Fruit fly (Drosophila melanogaster) whole organism, prepupa: ENCODE results near the gene Slbp.

Experiments
- CG10631 ChIP-seq: fragments of 200-800 bp; sonication (Bioruptor generic); optimal IDR thresholded peaks from 2 replicates; lab custom pipeline; 2016; ENCODE audit warnings: missing biosample characterization, missing genetic modification characterization
- CG10669 ChIP-seq: fragments of 200-800 bp; sonication (Bioruptor generic); optimal IDR thresholded peaks from 3 replicates; lab custom pipeline; 2018; ENCODE audit warnings: missing biosample characterization, mild to moderate bottlenecking, missing genetic modification characterization, moderate library complexity
- CG11294 ChIP-seq: fragments of 200-800 bp; sonication (Bioruptor generic); IDR thresholded peaks from 2 replicates; pipeline ENCODE4 v1.3.6; 2022; ENCODE audit warnings: missing biosample characterization, missing genetic modification characterization
- CG11902 ChIP-seq: fragments of 200-800 bp; sonication (Bioruptor generic); optimal IDR thresholded peaks from 3 replicates; lab custom pipeline; 2016; ENCODE audit warnings: missing biosample characterization, missing genetic modification characterization
- CG1621 ChIP-seq: fragments of 200-800 bp; sonication (Bioruptor generic); optimal IDR thresholded peaks from 3 replicates; lab custom pipeline; 2018; ENCODE audit warnings: missing biosample characterization, mild to moderate bottlenecking, missing genetic modification characterization
- CG3032 ChIP-seq: fragments of 200-800 bp; optimal IDR thresholded peaks from 2 replicates; lab custom pipeline; 2019; ENCODE audit warnings: missing biosample characterization, mild to moderate bottlenecking, missing genetic modification characterization, moderate library complexity
- CG32006 ChIP-seq: fragments of 200-800 bp; sonication (Bioruptor generic); optimal IDR thresholded peaks from 3 replicates; lab custom pipeline; 2017; ENCODE audit warnings: missing biosample characterization, mild to moderate bottlenecking, missing genetic modification characterization
- CG3919 ChIP-seq: fragments of 200-800 bp; sonication (Bioruptor generic); optimal IDR thresholded peaks from 3 replicates; lab custom pipeline; 2016; ENCODE audit warnings: missing biosample characterization, missing genetic modification characterization
- CG6276 ChIP-seq: fragments of 200-800 bp; sonication (Bioruptor generic); optimal IDR thresholded peaks from 2 replicates; lab custom pipeline; 2017; ENCODE audit warnings: missing biosample characterization, mild to moderate bottlenecking, missing genetic modification characterization
- CG6792 ChIP-seq: fragments of 200-800 bp; sonication (Bioruptor generic); optimal IDR thresholded peaks from 3 replicates; lab custom pipeline; 2016; ENCODE audit warnings: missing biosample characterization, missing genetic modification characterization
- CG6808 ChIP-seq: fragments of 200-800 bp; sonication (Bioruptor generic); optimal IDR thresholded peaks from 3 replicates; lab custom pipeline; 2017; ENCODE audit warnings: missing biosample characterization, missing genetic modification characterization, mild to moderate bottlenecking, moderate library complexity, missing genetic modification reagents
- CG6854 ChIP-seq: fragments of 200-800 bp; sonication (Bioruptor generic); optimal IDR thresholded peaks from 2 replicates; lab custom pipeline; 2017; ENCODE audit warnings: missing biosample characterization, mild to moderate bottlenecking, missing genetic modification characterization
- CG7368 ChIP-seq: fragments of 200-800 bp; sonication (Bioruptor generic); optimal IDR thresholded peaks from 3 replicates; lab custom pipeline; 2016; ENCODE audit warnings: missing biosample characterization, missing genetic modification characterization
- CG8119 ChIP-seq: fragments of 200-800 bp; sonication (Bioruptor generic); IDR thresholded peaks from 3 replicates; pipeline ENCODE4 v1.3.6; 2022; ENCODE audit warnings: missing biosample characterization, missing genetic modification characterization
- CG8319 ChIP-seq: fragments of 200-800 bp; sonication (Bioruptor generic); optimal IDR thresholded peaks from 3 replicates; lab custom pipeline; 2016; ENCODE audit warnings: missing biosample characterization, missing genetic modification characterization
- CG8632 ChIP-seq: fragments of 200-800 bp; sonication (Bioruptor generic); optimal IDR thresholded peaks from 3 replicates; lab custom pipeline; 2016; ENCODE audit warnings: missing biosample characterization, missing genetic modification characterization
- CG9139 ChIP-seq: fragments of 200-800 bp; sonication (Bioruptor generic); optimal IDR thresholded peaks from 3 replicates; lab custom pipeline; 2017; ENCODE audit warnings: missing biosample characterization, mild to moderate bottlenecking, missing genetic modification characterization
- Eip75B ChIP-seq: fragments of 200-800 bp; sonication (Bioruptor generic); optimal IDR thresholded peaks from 3 replicates; lab custom pipeline; 2016; ENCODE audit warnings: missing biosample characterization, missing genetic modification characterization
- Eip78C ChIP-seq: fragments of 200-800 bp; sonication (Bioruptor generic); peaks from one replicate; lab custom pipeline; 2016; ENCODE audit warnings: missing biosample characterization, missing genetic modification characterization
- Ets21C ChIP-seq: fragments of 200-800 bp; sonication (Bioruptor generic); optimal IDR thresholded peaks from 3 replicates; lab custom pipeline; 2016; ENCODE audit warnings: missing biosample characterization, missing genetic modification characterization
- Gug ChIP-seq: fragments of 200-800 bp; sonication (Bioruptor generic); IDR thresholded peaks from 2 replicates; pipeline ENCODE4 v1.3.6; 2022; ENCODE audit warnings: missing biosample characterization, missing genetic modification characterization
- Met ChIP-seq: fragments of 200-800 bp; sonication (Bioruptor generic); optimal IDR thresholded peaks from 3 replicates; lab custom pipeline; 2016; ENCODE audit warnings: missing biosample characterization, missing genetic modification characterization
- Smox ChIP-seq: fragments of 200-800 bp; sonication (Bioruptor generic); optimal IDR thresholded peaks from 3 replicates; lab custom pipeline; 2016; ENCODE audit warnings: missing biosample characterization, missing genetic modification characterization
- Sox102F ChIP-seq: fragments of 200-800 bp; sonication (Bioruptor generic); optimal IDR thresholded peaks from 2 replicates; lab custom pipeline; 2016; ENCODE audit warnings: missing biosample characterization, mild to moderate bottlenecking, missing genetic modification characterization
- Sox14 ChIP-seq: fragments of 200-800 bp; sonication (Bioruptor generic); optimal IDR thresholded peaks from 3 replicates; lab custom pipeline; 2016; ENCODE audit warnings: missing biosample characterization, missing genetic modification characterization
- Sox15 ChIP-seq: fragments of 200-800 bp; sonication (Bioruptor generic); optimal IDR thresholded peaks from 3 replicates; lab custom pipeline; 2016; ENCODE audit warnings: missing biosample characterization, missing genetic modification characterization
- achi ChIP-seq: fragments of 200-800 bp; sonication (Bioruptor generic); optimal IDR thresholded peaks from 3 replicates; lab custom pipeline; 2016; ENCODE audit warnings: missing biosample characterization, missing genetic modification characterization
- cyc ChIP-seq: fragments of 200-800 bp; sonication (Bioruptor generic); optimal IDR thresholded peaks from 3 replicates; lab custom pipeline; 2016; ENCODE audit warnings: missing biosample characterization, missing genetic modification characterization
- dac ChIP-seq: fragments of 200-800 bp; sonication (Bioruptor generic); optimal IDR thresholded peaks from 2 replicates; lab custom pipeline; 2017; ENCODE audit warnings: missing biosample characterization, mild to moderate bottlenecking, missing genetic modification characterization
- dsx ChIP-seq: fragments of 200-800 bp; optimal IDR thresholded peaks from 3 replicates; lab custom pipeline; 2019; ENCODE audit warnings: missing biosample characterization, mild to moderate bottlenecking, missing genetic modification characterization, moderate library complexity; ENCODE audit not compliant: poor library complexity, severe bottlenecking
- eg ChIP-seq: fragments of 200-800 bp; sonication (Bioruptor generic); IDR thresholded peaks from 3 replicates; pipeline ENCODE4 v1.3.6; 2022; ENCODE audit warnings: missing biosample characterization, missing genetic modification characterization
- esn ChIP-seq: fragments of 200-800 bp; sonication (Bioruptor generic); optimal IDR thresholded peaks from 2 replicates; lab custom pipeline; 2016; ENCODE audit warnings: missing biosample characterization, mild to moderate bottlenecking, missing genetic modification characterization, moderate library complexity
- fd59A ChIP-seq: fragments of 200-800 bp; sonication (Bioruptor generic); optimal IDR thresholded peaks from 2 replicates; lab custom pipeline; 2017; ENCODE audit warnings: missing biosample characterization, mild to moderate bottlenecking, missing genetic modification characterization, missing genetic modification reagents
- fd85E ChIP-seq: fragments of 200-800 bp; sonication (Bioruptor generic); optimal IDR thresholded peaks from 3 replicates; lab custom pipeline; 2016; ENCODE audit warnings: missing biosample characterization, missing genetic modification characterization
- fkh ChIP-seq: fragments of 200-800 bp; sonication (Bioruptor generic); optimal IDR thresholded peaks from 3 replicates; lab custom pipeline; 2017; ENCODE audit warnings: missing biosample characterization, mild to moderate bottlenecking, missing genetic modification characterization, moderate library complexity
- lz ChIP-seq: fragments of 200-800 bp; sonication (Bioruptor generic); optimal IDR thresholded peaks from 3 replicates; lab custom pipeline; 2016; ENCODE audit warnings: missing biosample characterization, missing genetic modification characterization
- pdm3 ChIP-seq: fragments of 200-800 bp; sonication (Bioruptor generic); optimal IDR thresholded peaks from 3 replicates; lab custom pipeline; 2016; ENCODE audit warnings: missing biosample characterization, missing genetic modification characterization
- spab ChIP-seq: fragments of 200-800 bp; sonication (Bioruptor generic); optimal IDR thresholded peaks from 2 replicates; lab custom pipeline; 2017; ENCODE audit warnings: missing biosample characterization, mild to moderate bottlenecking, missing genetic modification characterization, missing genetic modification reagents
- ss ChIP-seq, 2 experiments: fragments of 200-800 bp; sonication (Bioruptor generic); optimal IDR thresholded peaks; 2 replicates in 1 of 2; 3 replicates in 1 of 2; lab custom pipeline; 2017 to 2018; ENCODE audit warnings: mild to moderate bottlenecking in 2 of 2, missing biosample characterization in 2 of 2, missing genetic modification characterization in 2 of 2, moderate library complexity in 1 of 2
- svp ChIP-seq: fragments of 200-800 bp; sonication (Bioruptor generic); peaks from one replicate; lab custom pipeline; 2016; ENCODE audit warnings: missing biosample characterization, missing genetic modification characterization
- topi ChIP-seq: fragments of 200-800 bp; sonication (Bioruptor generic); optimal IDR thresholded peaks from 3 replicates; lab custom pipeline; 2016; ENCODE audit warnings: missing biosample characterization, missing genetic modification characterization

Gene Slbp

dm6 chr3R:29138961-29139527 is 14.0 kb downstream of the Slbp start:
- TF ChIP-seq CG6276 (GFP tag; lab: Kevin White, UChicago) = no peak
- TF ChIP-seq CG11294 (GFP tag; lab: Robert Waterston, UW) = peak; percentile 28; the same call in 1 of the 2 replicates

DNA sequence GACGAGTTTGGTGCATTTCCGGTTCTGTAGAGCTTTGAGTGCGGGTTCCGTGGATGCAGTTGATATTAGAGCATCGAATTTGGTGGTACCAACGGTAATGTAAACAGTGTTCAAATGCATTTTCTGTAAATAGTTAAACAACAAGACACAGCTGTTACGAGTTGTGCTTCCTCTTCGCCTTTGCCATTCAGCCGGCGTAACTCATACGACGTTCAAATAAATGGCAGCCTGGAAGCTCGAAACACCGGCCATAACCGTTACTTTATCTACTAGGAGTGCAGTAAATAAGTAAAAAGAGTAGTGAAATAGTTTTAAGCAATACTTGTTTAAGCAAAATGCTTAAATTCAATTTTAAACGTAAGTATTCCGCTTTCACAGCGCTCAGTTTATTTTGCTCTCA is 14.7 kb downstream of the Slbp start, which contains the start of the genes Alg13 and superdeath:
TSS of gene Alg13 (minus strand) at position 167 of the 400 bp plus-strand sequence.
TSS of gene superdeath (plus strand) at position 256 of the 400 bp plus-strand sequence.
- TF ChIP-seq Met (GFP tag; lab: Kevin White, UChicago) = no peak
- TF ChIP-seq CG32006 (GFP tag; lab: Kevin White, UChicago) = no peak
- peak; percentile 82 for TF ChIP-seq fkh (GFP tag; lab: Kevin White, UChicago)
- TF ChIP-seq pdm3 (GFP tag; lab: Kevin White, UChicago) = no peak

- TF ChIP-seq esn (peak; percentile 20), pdm3 (GFP tag; lab: Kevin White, UChicago) (no peak), CG3032 (tag; lab: Kevin White, UChicago) (peak; percentile 48), Smox (GFP tag; lab: Kevin White, UChicago) (no peak), cyc (GFP tag; lab: Kevin White, UChicago) (peak; percentile 39), fd59A (no peak), CG10669 (GFP tag; lab: Kevin White, UChicago) (no peak), Sox14 (GFP tag; lab: Kevin White, UChicago) (peak; percentile 55)
Measured at dm6 chr3R:29130902-29131621, 22.0 kb downstream of the Slbp start, which contains the start of the genes dgt6 and Vha100-1. Gene dgt6, minus strand, starts transcription at chr3R:29130972. Gene Vha100-1, plus strand, starts transcription at chr3R:29131193.

dm6 chr3R:29124128-29124527 is 28.9 kb downstream of the Slbp start:
- TF ChIP-seq CG3032 (tag; lab: Kevin White, UChicago) = peak; percentile 68
- peak in 1 of 2 experiments; percentile 58 for TF ChIP-seq ss (GFP tag; optimal IDR thresholded peaks at IDR 0.05; lab: Kevin White, UChicago)
- TF ChIP-seq dac (GFP tag; lab: Kevin White, UChicago) = peak; percentile 36
- TF ChIP-seq dsx (GFP tag; lab: Kevin White, UChicago) = peak; percentile 67
- peak; percentile 81 for TF ChIP-seq CG11902
- peak; percentile 14 for TF ChIP-seq fd85E (GFP tag; lab: Kevin White, UChicago)
- peak; percentile 89 for TF ChIP-seq Eip75B (GFP tag; lab: Kevin White, UChicago)
- TF ChIP-seq fd59A = peak; percentile 63
- TF ChIP-seq CG1621 (tag; lab: Kevin White, UChicago) = peak; percentile 48
- TF ChIP-seq CG9139 (GFP tag; lab: Kevin White, UChicago) = no peak
- TF ChIP-seq CG8319 (GFP tag; lab: Kevin White, UChicago) = peak; percentile 78
- peak; percentile 73 for TF ChIP-seq achi
- peak; percentile 81 for TF ChIP-seq CG10631 (GFP tag; lab: Kevin White, UChicago)
- peak; percentile 90 for TF ChIP-seq Eip78C (GFP tag; lab: Kevin White, UChicago)
- peak; percentile 80 for TF ChIP-seq CG3919 (GFP tag; lab: Kevin White, UChicago)
- TF ChIP-seq CG8632 = peak; percentile 82
- peak; percentile 93 for TF ChIP-seq svp (GFP tag; lab: Kevin White, UChicago)
- peak; percentile 88 for TF ChIP-seq topi (GFP tag; lab: Kevin White, UChicago)
- peak; percentile 86 for TF ChIP-seq Sox102F
- peak; percentile 81 for TF ChIP-seq Sox15 (GFP tag; lab: Kevin White, UChicago)
- no peak for TF ChIP-seq spab (GFP tag; lab: Kevin White, UChicago)
- TF ChIP-seq Met (GFP tag; lab: Kevin White, UChicago) = peak; percentile 88
- TF ChIP-seq CG6792 = peak; percentile 90
- peak; percentile 63 for TF ChIP-seq CG10669 (GFP tag; lab: Kevin White, UChicago)
- peak; percentile 89 for TF ChIP-seq cyc (GFP tag; lab: Kevin White, UChicago)
- peak; percentile 69 for TF ChIP-seq CG8119 (GFP tag; lab: Robert Waterston, UW)
- no peak for TF ChIP-seq fkh (GFP tag; lab: Kevin White, UChicago)
- TF ChIP-seq lz (GFP tag; lab: Kevin White, UChicago) = peak; percentile 89
- TF ChIP-seq Ets21C (GFP tag; lab: Kevin White, UChicago) = peak; percentile 88
- TF ChIP-seq CG11294 (GFP tag; lab: Robert Waterston, UW) = peak; percentile 46; the same call in 1 of the 2 replicates
- peak; percentile 58 for TF ChIP-seq CG6808 (GFP tag; lab: Kevin White, UChicago)
- TF ChIP-seq Smox (GFP tag; lab: Kevin White, UChicago) = no peak
- TF ChIP-seq Gug (GFP tag; lab: Robert Waterston, UW) = peak; percentile 54; the same call in 1 of the 2 replicates
- TF ChIP-seq CG7368 = peak; percentile 85
- peak; percentile 80 for TF ChIP-seq eg (GFP tag; lab: Robert Waterston, UW)
- TF ChIP-seq CG6854 = no peak
